Fruit fly (Drosophila melanogaster): ENCODE data around the gene CG3437.
A peak's percentile ranks its signal among the peaks of the same experiment; 100 is the strongest.

CG3437 gene

dm6 chr3L:9457619-9458092 lies at the start of gene CG3437 (continued):
- TF ChIP-seq CG2678 (tag; optimal IDR thresholded peaks at IDR 0.05) (peak; percentile 99), eyg (GFP tag; optimal IDR thresholded peaks at IDR 0.05) (peak; percentile 98), fu2 (GFP tag; optimal IDR thresholded peaks at IDR 0.05) (peak; percentile 98), CG12104 (GFP tag; optimal IDR thresholded peaks at IDR 0.05) (peak; percentile 96), sob (GFP tag; IDR thresholded peaks at IDR 0.05) (peak; percentile 99), onecut (GFP tag; IDR thresholded peaks at IDR 0.05) (peak; percentile 98), stwl (tag; optimal IDR thresholded peaks at IDR 0.05) (peak; percentile 80), emc (GFP tag; optimal IDR thresholded peaks at IDR 0.05) (peak; percentile 97), Optix (GFP tag; IDR thresholded peaks at IDR 0.05) (peak; percentile 99), CG30020 (tag; optimal IDR thresholded peaks at IDR 0.05) (peak; percentile 81), CG14965 (GFP tag; optimal IDR thresholded peaks at IDR 0.05; ENCODE audit: borderline replicate concordance) (peak; percentile 82), CG1603 (tag; optimal IDR thresholded peaks at IDR 0.05) (peak; percentile 96), zfh2 (GFP tag; optimal IDR thresholded peaks at IDR 0.05) (peak; percentile 99), CG1602 (GFP tag; optimal IDR thresholded peaks at IDR 0.05) (peak; percentile 99), zen (tag; optimal IDR thresholded peaks at IDR 0.05) (peak; percentile 99), CG15073 (GFP tag; optimal IDR thresholded peaks at IDR 0.05) (peak; percentile 89), luna (GFP tag; optimal IDR thresholded peaks at IDR 0.05) (peak; percentile 90), ssp (GFP tag; IDR thresholded peaks at IDR 0.05) (peak; percentile 95), sna (GFP tag; IDR thresholded peaks at IDR 0.05; ENCODE audit: partially characterized antibody) (no peak; the same call in 1 of the 2 replicates), D19B (GFP tag; optimal IDR thresholded peaks at IDR 0.05) (peak; percentile 94), trem (tag; optimal IDR thresholded peaks at IDR 0.05) (peak; percentile 84), fd64A (GFP tag; optimal IDR thresholded peaks at IDR 0.05) (peak; percentile 98), CG11504 (tag; optimal IDR thresholded peaks at IDR 0.05) (peak; percentile 98), p53 (GFP tag; optimal IDR thresholded peaks at IDR 0.05) (peak; percentile 95), Hey (tag; optimal IDR thresholded peaks at IDR 0.05) (peak; percentile 94), CG10431 (GFP tag; optimal IDR thresholded peaks at IDR 0.05) (peak; percentile 95), so (GFP tag; IDR thresholded peaks at IDR 0.05) (peak; percentile 99), CG13296 (GFP tag; optimal IDR thresholded peaks at IDR 0.05) (peak; percentile 99), CG2199 (GFP tag; IDR thresholded peaks at IDR 0.05) (peak; percentile 99), tna (GFP tag; IDR thresholded peaks at IDR 0.05; ENCODE audit: partially characterized antibody) (no peak), CG2120 (GFP tag; optimal IDR thresholded peaks at IDR 0.05) (peak; percentile 99), cato (GFP tag; optimal IDR thresholded peaks at IDR 0.05; ENCODE audit: borderline replicate concordance) (peak; percentile 97), Jarid2 (GFP tag; optimal IDR thresholded peaks at IDR 0.05) (peak; percentile 99), CG12942 (GFP tag; optimal IDR thresholded peaks at IDR 0.05) (peak; percentile 98), ems (GFP tag; optimal IDR thresholded peaks at IDR 0.05) (peak; percentile 99), Usf (GFP tag; optimal IDR thresholded peaks at IDR 0.05) (peak; percentile 99), chm (GFP tag; IDR thresholded peaks at IDR 0.05) (peak; percentile 99), Stat92E (GFP tag; optimal IDR thresholded peaks at IDR 0.05) (peak in 1 of 3 experiments; percentile 91), aop (GFP tag; IDR thresholded peaks at IDR 0.05) (peak; percentile 96), Mad (GFP tag; optimal IDR thresholded peaks at IDR 0.05) (peak; percentile 98), Nf-YC (tag; optimal IDR thresholded peaks at IDR 0.05) (peak; percentile 83), CG17361 (GFP tag; IDR thresholded peaks at IDR 0.05) (peak; percentile 99), CG4404 (GFP tag; IDR thresholded peaks at IDR 0.05) (peak; percentile 99), Fer2 (tag; optimal IDR thresholded peaks at IDR 0.05) (peak; percentile 98), ERR (GFP tag; optimal IDR thresholded peaks at IDR 0.05) (peak; percentile 97), CG3281 (GFP tag; optimal IDR thresholded peaks at IDR 0.05) (peak; percentile 99), Six4 (GFP tag; optimal IDR thresholded peaks at IDR 0.05) (peak; percentile 97), E2f1 (GFP tag; IDR thresholded peaks at IDR 0.05) (peak; percentile 99), z (GFP tag; IDR thresholded peaks at IDR 0.05) (peak; percentile 82), kay (GFP tag; optimal IDR thresholded peaks at IDR 0.05) (peak; percentile 88), CG8089 (GFP tag; optimal IDR thresholded peaks at IDR 0.05) (peak; percentile 97)
